Fruit fly (Drosophila melanogaster) whole organism, embryonic: ENCODE data around the gene CG14695.

Experiments used
- CG10321 ChIP-seq: fragments of 200-800 bp; sonication (Bioruptor generic); IDR thresholded peaks from 2 replicates; pipeline ENCODE4 v1.3.6; 2022; ENCODE audit warnings: missing biosample characterization, missing genetic modification characterization
- CG11398 ChIP-seq: fragments of 200-800 bp; sonication (Bioruptor generic); optimal IDR thresholded peaks from 2 replicates; lab custom pipeline; 2016; ENCODE audit warnings: missing biosample characterization, missing genetic modification characterization
- CG11696 ChIP-seq: fragments of 200-800 bp; sonication (Bioruptor generic); IDR thresholded peaks from 2 replicates; pipeline ENCODE4 v1.3.6; 2022; ENCODE audit warnings: missing biosample characterization, missing genetic modification characterization
- CG12299 ChIP-seq: fragments of 200-800 bp; sonication (Bioruptor generic); optimal IDR thresholded peaks from 2 replicates; lab custom pipeline; 2018; ENCODE audit warnings: missing biosample characterization, mild to moderate bottlenecking, missing genetic modification characterization
- CG13624 ChIP-seq: fragments of 200-800 bp; sonication (Bioruptor generic); optimal IDR thresholded peaks from 2 replicates; lab custom pipeline; 2016; ENCODE audit warnings: missing biosample characterization, missing genetic modification characterization
- CG13894 ChIP-seq: fragments of 200-800 bp; sonication (Bioruptor generic); optimal IDR thresholded peaks from 3 replicates; lab custom pipeline; 2018; ENCODE audit warnings: missing biosample characterization, mild to moderate bottlenecking, missing genetic modification characterization, moderate library complexity
- CG14965 ChIP-seq: fragments of 200-800 bp; sonication (Bioruptor generic); optimal IDR thresholded peaks from 2 replicates; lab custom pipeline; 2016; ENCODE audit warnings: missing biosample characterization, missing genetic modification characterization, borderline replicate concordance
- CG15073 ChIP-seq: fragments of 200-800 bp; sonication (Bioruptor generic); optimal IDR thresholded peaks from 2 replicates; lab custom pipeline; 2016; ENCODE audit warnings: missing biosample characterization, missing genetic modification characterization
- CG17612 ChIP-seq: fragments of 200-800 bp; sonication (Bioruptor generic); IDR thresholded peaks from 2 replicates; pipeline ENCODE4 v1.3.6; 2022; ENCODE audit warnings: missing biosample characterization, missing genetic modification characterization
- CG17829 ChIP-seq: fragments of 200-800 bp; optimal IDR thresholded peaks from 2 replicates; lab custom pipeline; 2019; ENCODE audit warnings: missing biosample characterization, mild to moderate bottlenecking, missing genetic modification characterization, moderate library complexity
- CG18262 ChIP-seq: fragments of 200-800 bp; optimal IDR thresholded peaks from 3 replicates; lab custom pipeline; 2019; ENCODE audit warnings: missing biosample characterization, mild to moderate bottlenecking, missing genetic modification characterization, moderate library complexity
- CG30403 ChIP-seq: fragments of 200-800 bp; sonication (Bioruptor generic); optimal IDR thresholded peaks from 3 replicates; lab custom pipeline; 2016; ENCODE audit warnings: missing biosample characterization, missing genetic modification characterization
- CG33557 ChIP-seq: fragments of 200-800 bp; sonication (Bioruptor generic); optimal IDR thresholded peaks from 2 replicates; lab custom pipeline; 2019; ENCODE audit warnings: missing biosample characterization, mild to moderate bottlenecking, missing genetic modification characterization, moderate library complexity
- CG42726 ChIP-seq: fragments of 200-800 bp; sonication (Bioruptor generic); IDR thresholded peaks from 2 replicates; pipeline ENCODE4 v1.3.6; 2022; ENCODE audit warnings: missing biosample characterization, missing genetic modification characterization; ENCODE audit not compliant: partially characterized antibody
- CG4617 ChIP-seq: fragments of 200-800 bp; sonication (Bioruptor generic); optimal IDR thresholded peaks from 3 replicates; lab custom pipeline; 2016; ENCODE audit warnings: missing biosample characterization, missing genetic modification characterization, borderline replicate concordance
- CG4730 ChIP-seq: fragments of 200-800 bp; sonication (Bioruptor generic); IDR thresholded peaks from 2 replicates; pipeline ENCODE4 v1.3.6; 2022; ENCODE audit warnings: missing biosample characterization, missing genetic modification characterization
- CG5180 ChIP-seq: fragments of 200-800 bp; sonication (Bioruptor generic); optimal IDR thresholded peaks from 3 replicates; lab custom pipeline; 2017; ENCODE audit warnings: missing biosample characterization, missing genetic modification characterization, mild to moderate bottlenecking, moderate library complexity, missing genetic modification reagents
- CG6654 ChIP-seq: fragments of 200-800 bp; sonication (Bioruptor generic); optimal IDR thresholded peaks from 2 replicates; lab custom pipeline; 2017; ENCODE audit warnings: missing biosample characterization, mild to moderate bottlenecking, missing genetic modification characterization
- CG8359 ChIP-seq: fragments of 200-800 bp; sonication (Bioruptor generic); optimal IDR thresholded peaks from 2 replicates; lab custom pipeline; 2017; ENCODE audit warnings: missing biosample characterization, mild to moderate bottlenecking, missing genetic modification characterization, borderline replicate concordance
- CG8924 ChIP-seq: fragments of 200-800 bp; optimal IDR thresholded peaks from 3 replicates; lab custom pipeline; 2019; ENCODE audit warnings: missing biosample characterization, mild to moderate bottlenecking, missing genetic modification characterization, moderate library complexity
- E2f2 ChIP-seq: fragments of 200-800 bp; sonication (Bioruptor generic); IDR thresholded peaks from 2 replicates; pipeline ENCODE4 v1.3.6; 2022; ENCODE audit warnings: missing biosample characterization, missing genetic modification characterization
- Hand ChIP-seq: fragments of 200-800 bp; sonication (Bioruptor generic); optimal IDR thresholded peaks from 2 replicates; lab custom pipeline; 2017; ENCODE audit warnings: mild to moderate bottlenecking, missing biosample characterization, missing genetic modification reagents, missing genetic modification characterization
- Jarid2 ChIP-seq: fragments of 200-800 bp; sonication (Bioruptor generic); optimal IDR thresholded peaks from 3 replicates; lab custom pipeline; 2017; ENCODE audit warnings: mild to moderate bottlenecking, missing biosample characterization, missing genetic modification reagents, missing genetic modification characterization
- Lpt ChIP-seq: fragments of >200 bp; optimal IDR thresholded peaks from 2 replicates; lab custom pipeline; 2018; ENCODE audit warnings: missing biosample characterization, missing genetic modification characterization
- NFAT ChIP-seq: fragments of 200-800 bp; sonication (Bioruptor generic); IDR thresholded peaks from 2 replicates; pipeline ENCODE4 v1.3.6; 2022; ENCODE audit warnings: missing biosample characterization, missing genetic modification characterization
- amos ChIP-seq: fragments of 200-800 bp; sonication (Bioruptor generic); IDR thresholded peaks from 2 replicates; pipeline ENCODE4 v1.3.6; 2022; ENCODE audit warnings: missing biosample characterization, missing genetic modification characterization; ENCODE audit not compliant: partially characterized antibody
- cato ChIP-seq: fragments of 200-800 bp; sonication (Bioruptor generic); optimal IDR thresholded peaks from 2 replicates; lab custom pipeline; 2016; ENCODE audit warnings: missing biosample characterization, missing genetic modification characterization, borderline replicate concordance
- cwo ChIP-seq: fragments of 200-800 bp; sonication (Bioruptor generic); optimal IDR thresholded peaks from 3 replicates; lab custom pipeline; 2017; ENCODE audit warnings: missing biosample characterization, missing genetic modification characterization, mild to moderate bottlenecking, moderate library complexity, missing genetic modification reagents
- ewg ChIP-seq: fragments of 200-800 bp; sonication (Bioruptor generic); optimal IDR thresholded peaks from 3 replicates; lab custom pipeline; 2017; ENCODE audit warnings: mild to moderate bottlenecking, missing biosample characterization, missing genetic modification reagents, missing genetic modification characterization
- ind ChIP-seq: fragments of 200-800 bp; sonication (Bioruptor generic); optimal IDR thresholded peaks from 3 replicates; lab custom pipeline; 2016; ENCODE audit warnings: missing biosample characterization, missing genetic modification characterization
- inv ChIP-seq: fragments of 200-800 bp; sonication (Bioruptor generic); IDR thresholded peaks from 2 replicates; pipeline ENCODE4 v1.3.6; 2022; ENCODE audit warnings: missing biosample characterization, missing genetic modification characterization; ENCODE audit not compliant: partially characterized antibody
- jigr1 ChIP-seq: fragments of 200-800 bp; sonication (Bioruptor generic); IDR thresholded peaks from 3 replicates; pipeline ENCODE4 v1.3.6; 2022; ENCODE audit warnings: missing biosample characterization, missing genetic modification characterization
- kay ChIP-seq: fragments of 200-800 bp; sonication (Bioruptor generic); optimal IDR thresholded peaks from 2 replicates; lab custom pipeline; 2016; ENCODE audit warnings: missing biosample characterization, missing genetic modification characterization
- ken ChIP-seq: fragments of 200-800 bp; sonication (Bioruptor generic); IDR thresholded peaks from 3 replicates; pipeline ENCODE4 v1.3.6; 2022; ENCODE audit warnings: missing biosample characterization, missing genetic modification characterization
- lab ChIP-seq: fragments of 200-800 bp; sonication (Bioruptor generic); optimal IDR thresholded peaks from 3 replicates; lab custom pipeline; 2017; ENCODE audit warnings: missing biosample characterization, missing genetic modification characterization, mild to moderate bottlenecking, moderate library complexity, missing genetic modification reagents
- luna ChIP-seq: fragments of 200-800 bp; sonication (Bioruptor generic); optimal IDR thresholded peaks from 2 replicates; lab custom pipeline; 2016; ENCODE audit warnings: missing biosample characterization, missing genetic modification characterization
- nau ChIP-seq: fragments of 200-800 bp; sonication (Bioruptor generic); optimal IDR thresholded peaks from 3 replicates; lab custom pipeline; 2017; ENCODE audit warnings: missing biosample characterization, mild to moderate bottlenecking, missing genetic modification characterization, missing genetic modification reagents
- nom ChIP-seq: fragments of 200-800 bp; sonication (Bioruptor generic); optimal IDR thresholded peaks from 2 replicates; lab custom pipeline; 2017; ENCODE audit warnings: missing biosample characterization, missing genetic modification characterization, mild to moderate bottlenecking, moderate library complexity, missing genetic modification reagents
- salm ChIP-seq: fragments of 200-800 bp; sonication (Bioruptor generic); optimal IDR thresholded peaks from 2 replicates; lab custom pipeline; 2018; ENCODE audit warnings: missing biosample characterization, mild to moderate bottlenecking, missing genetic modification characterization
- sens ChIP-seq: fragments of 200-800 bp; sonication (Bioruptor generic); peaks from one replicate; lab custom pipeline; 2016; ENCODE audit warnings: missing biosample characterization, missing genetic modification characterization
- sim ChIP-seq: fragments of 200-800 bp; sonication (Bioruptor generic); IDR thresholded peaks from 2 replicates; pipeline ENCODE4 v1.3.6; 2022; ENCODE audit warnings: missing biosample characterization, missing genetic modification characterization
- sna ChIP-seq: fragments of 200-800 bp; sonication (Bioruptor generic); IDR thresholded peaks from 2 replicates; pipeline ENCODE4 v1.3.6; 2022; ENCODE audit warnings: missing biosample characterization, missing genetic modification characterization; ENCODE audit not compliant: partially characterized antibody
- sqz ChIP-seq: fragments of 200-800 bp; sonication (Bioruptor generic); optimal IDR thresholded peaks from 3 replicates; lab custom pipeline; 2018; ENCODE audit warnings: missing biosample characterization, mild to moderate bottlenecking, missing genetic modification characterization
- stc ChIP-seq: fragments of 200-800 bp; sonication (Bioruptor generic); IDR thresholded peaks from 2 replicates; pipeline ENCODE4 v1.3.6; 2022; ENCODE audit warnings: missing biosample characterization, missing genetic modification characterization
- tin ChIP-seq: fragments of 200-800 bp; sonication (Bioruptor generic); optimal IDR thresholded peaks from 3 replicates; lab custom pipeline; 2016; ENCODE audit warnings: missing biosample characterization, missing genetic modification characterization
- tll ChIP-seq, 2 experiments: fragments of 200-800 bp in 1 of 2; fragments of >200 bp in 1 of 2; sonication (Bioruptor generic) in 1 of 2; optimal IDR thresholded peaks; 2 replicates each; lab custom pipeline; 2017 to 2019; ENCODE audit warnings: missing biosample characterization in 2 of 2, missing genetic modification characterization in 2 of 2, mild to moderate bottlenecking in 1 of 2, moderate library complexity in 1 of 2
- usp ChIP-seq: fragments of >200 bp; optimal IDR thresholded peaks from 2 replicates; lab custom pipeline; 2017; ENCODE audit warnings: missing biosample characterization, missing genetic modification characterization
- vvl ChIP-seq: fragments of 200-800 bp; sonication (Bioruptor generic); IDR thresholded peaks from 2 replicates; pipeline ENCODE4 v1.3.6; 2022; ENCODE audit warnings: missing biosample characterization, missing genetic modification characterization
- wdn ChIP-seq: fragments of 200-800 bp; sonication (Bioruptor generic); IDR thresholded peaks from 2 replicates; pipeline ENCODE4 v1.3.6; 2022; ENCODE audit warnings: missing biosample characterization, missing genetic modification characterization

CG14695 gene

dm6 chr3R:10884031-10884677 lies 5.0 kb upstream of the CG14695 start (continued):
- TF ChIP-seq CG14965 (GFP tag; lab: Kevin White, UChicago) (no peak), CG4617 (GFP tag; lab: Kevin White, UChicago) (no peak), amos (no peak; the same call in 1 of the 2 replicates), usp (GFP tag; lab: Kevin White, UChicago) (no peak), sens (GFP tag; lab: Kevin White, UChicago) (peak; percentile 78), CG13624 (GFP tag; lab: Kevin White, UChicago) (peak; percentile 34), nom (GFP tag; lab: Kevin White, UChicago) (no peak), salm (tag; lab: Kevin White, UChicago) (peak; percentile 61), CG5180 (GFP tag; lab: Kevin White, UChicago) (peak; percentile 74), stc (GFP tag; lab: Robert Waterston, UW) (peak; percentile 84), Hand (GFP tag; lab: Kevin White, UChicago) (peak; percentile 16), CG10321 (GFP tag; lab: Robert Waterston, UW) (no peak), NFAT (GFP tag; lab: Robert Waterston, UW) (peak; percentile 87), nau (GFP tag; lab: Kevin White, UChicago) (peak; percentile 20), CG13894 (peak; percentile 74), CG12299 (peak; percentile 33), inv (GFP tag; lab: Robert Waterston, UW) (no peak), jigr1 (GFP tag; lab: Robert Waterston, UW) (peak; percentile 63), CG6654 (GFP tag; lab: Kevin White, UChicago) (no peak), Jarid2 (GFP tag; lab: Kevin White, UChicago) (peak; percentile 22), kay (GFP tag; lab: Kevin White, UChicago) (no peak), cwo (GFP tag; lab: Kevin White, UChicago) (peak; percentile 74), CG8359 (GFP tag; lab: Kevin White, UChicago) (no peak), CG8924 (tag; lab: Kevin White, UChicago) (peak; percentile 64), CG30403 (peak; percentile 62), tll (GFP tag; optimal IDR thresholded peaks at IDR 0.05; lab: Kevin White, UChicago) (no peak), E2f2 (GFP tag; lab: Robert Waterston, UW) (peak; percentile 44; the same call in 1 of the 2 replicates), CG17612 (GFP tag; lab: Robert Waterston, UW) (no peak), tin (peak; percentile 18), luna (no peak), lab (peak; percentile 93), cato (no peak), CG15073 (no peak), CG18262 (tag; lab: Kevin White, UChicago) (peak; percentile 64), CG17829 (peak; percentile 66), CG11696 (GFP tag; lab: Robert Waterston, UW) (peak; percentile 70), vvl (GFP tag; lab: Robert Waterston, UW) (peak; percentile 93), wdn (GFP tag; lab: Robert Waterston, UW) (peak; percentile 75), sqz (GFP tag; lab: Kevin White, UChicago) (peak; percentile 22), ind (GFP tag; lab: Kevin White, UChicago) (peak; percentile 65), ken (peak; percentile 79; the same call in 2 of the 3 replicates), CG42726 (GFP tag; lab: Robert Waterston, UW) (no peak), sim (GFP tag; lab: Robert Waterston, UW) (0 out of 2 replicates have a peak, but pooled peaks have one; percentile 34), ewg (GFP tag; lab: Kevin White, UChicago) (no peak), CG33557 (GFP tag; lab: Kevin White, UChicago) (no peak), sna (GFP tag; lab: Robert Waterston, UW) (no peak), CG11398 (GFP tag; lab: Kevin White, UChicago) (no peak), Lpt (GFP tag; lab: Kevin White, UChicago) (no peak), CG4730 (GFP tag; lab: Robert Waterston, UW) (peak; percentile 72)
